Fruit fly (Drosophila melanogaster) whole organism, embryonic: Measurements from ENCODE around the gene Fur2.

Experiments used
- Bdp1 ChIP-seq: fragments of 200-800 bp; sonication (Bioruptor generic); optimal IDR thresholded peaks from 3 replicates; lab custom pipeline; 2016; ENCODE audit warnings: missing biosample characterization, missing genetic modification characterization
- CG11456 ChIP-seq: fragments of 200-800 bp; sonication (Bioruptor generic); IDR thresholded peaks from 3 replicates; pipeline ENCODE4 v1.3.6; 2022; ENCODE audit warnings: missing biosample characterization, missing genetic modification characterization
- CG11695 ChIP-seq: fragments of 200-800 bp; sonication (Bioruptor generic); IDR thresholded peaks from 3 replicates; pipeline ENCODE4 v1.3.6; 2022; ENCODE audit warnings: missing biosample characterization, missing genetic modification characterization
- CG12071 ChIP-seq: fragments of 200-800 bp; sonication (Bioruptor generic); optimal IDR thresholded peaks from 3 replicates; lab custom pipeline; 2018; ENCODE audit warnings: missing biosample characterization, mild to moderate bottlenecking, missing genetic modification characterization
- CG12219 ChIP-seq: fragments of 200-800 bp; sonication (Bioruptor generic); optimal IDR thresholded peaks from 3 replicates; lab custom pipeline; 2018; ENCODE audit warnings: missing biosample characterization, mild to moderate bottlenecking, missing genetic modification characterization
- CG12744 ChIP-seq: fragments of 200-800 bp; sonication (Bioruptor generic); optimal IDR thresholded peaks from 2 replicates; lab custom pipeline; 2016; ENCODE audit warnings: missing biosample characterization, missing genetic modification characterization
- CG13424 ChIP-seq: fragments of 200-800 bp; sonication (Bioruptor generic); optimal IDR thresholded peaks from 2 replicates; lab custom pipeline; 2019; ENCODE audit warnings: missing biosample characterization, mild to moderate bottlenecking, missing genetic modification characterization, moderate library complexity
- CG14050 ChIP-seq: fragments of 200-800 bp; sonication (Bioruptor generic); IDR thresholded peaks from 3 replicates; pipeline ENCODE4 v1.3.6; 2022; ENCODE audit warnings: missing biosample characterization, missing genetic modification characterization
- CG14860 ChIP-seq: fragments of 200-800 bp; sonication (Bioruptor generic); IDR thresholded peaks from 3 replicates; pipeline ENCODE4 v1.3.6; 2022; ENCODE audit warnings: missing biosample characterization, missing genetic modification characterization; ENCODE audit not compliant: partially characterized antibody
- CG1529 ChIP-seq: fragments of 200-800 bp; sonication (Bioruptor generic); optimal IDR thresholded peaks from 3 replicates; lab custom pipeline; 2018; ENCODE audit warnings: missing biosample characterization, missing genetic modification characterization
- CG15696 ChIP-seq: fragments of 200-800 bp; sonication (Bioruptor generic); optimal IDR thresholded peaks from 2 replicates; lab custom pipeline; 2019; ENCODE audit warnings: missing biosample characterization, mild to moderate bottlenecking, missing genetic modification characterization, moderate library complexity
- CG2116 ChIP-seq: fragments of 200-800 bp; sonication (Bioruptor generic); optimal IDR thresholded peaks from 3 replicates; lab custom pipeline; 2018; ENCODE audit warnings: missing biosample characterization, mild to moderate bottlenecking, missing genetic modification characterization
- CG32767 ChIP-seq: fragments of 200-800 bp; sonication (Bioruptor generic); IDR thresholded peaks from 2 replicates; pipeline ENCODE4 v1.3.6; 2022; ENCODE audit warnings: missing biosample characterization, missing genetic modification characterization
- CG3281 ChIP-seq: fragments of 200-800 bp; sonication (Bioruptor generic); optimal IDR thresholded peaks from 3 replicates; lab custom pipeline; 2017; ENCODE audit warnings: missing biosample characterization, mild to moderate bottlenecking, missing genetic modification characterization
- CG5180 ChIP-seq: fragments of 200-800 bp; sonication (Bioruptor generic); optimal IDR thresholded peaks from 3 replicates; lab custom pipeline; 2017; ENCODE audit warnings: missing biosample characterization, missing genetic modification characterization, mild to moderate bottlenecking, moderate library complexity, missing genetic modification reagents
- CG7963 ChIP-seq: fragments of 200-800 bp; sonication (Bioruptor generic); IDR thresholded peaks from 3 replicates; pipeline ENCODE4 v1.3.6; 2022; ENCODE audit warnings: missing biosample characterization, missing genetic modification characterization; ENCODE audit not compliant: partially characterized antibody
- CG9437 ChIP-seq: fragments of 200-800 bp; sonication (Bioruptor generic); optimal IDR thresholded peaks from 2 replicates; lab custom pipeline; 2018; ENCODE audit warnings: missing biosample characterization, mild to moderate bottlenecking, missing genetic modification characterization
- Deaf1 ChIP-seq: fragments of 200-800 bp; optimal IDR thresholded peaks from 3 replicates; lab custom pipeline; 2019; ENCODE audit warnings: missing biosample characterization, mild to moderate bottlenecking, missing genetic modification characterization, moderate library complexity
- Dip3 ChIP-seq: fragments of 200-800 bp; sonication (Bioruptor generic); optimal IDR thresholded peaks from 3 replicates; lab custom pipeline; 2016; ENCODE audit warnings: missing biosample characterization, missing genetic modification characterization
- GATAe ChIP-seq: fragments of 200-800 bp; sonication (Bioruptor generic); conservative IDR thresholded peaks from 2 replicates; pipeline ENCODE4 v1.3.6; 2022; ENCODE audit warnings: missing biosample characterization, missing genetic modification characterization
- Hey ChIP-seq: fragments of 200-800 bp; sonication (Bioruptor generic); optimal IDR thresholded peaks from 3 replicates; lab custom pipeline; 2018; ENCODE audit warnings: missing biosample characterization, mild to moderate bottlenecking, missing genetic modification characterization
- HmgD ChIP-seq: fragments of 200-800 bp; sonication (Bioruptor generic); optimal IDR thresholded peaks from 3 replicates; lab custom pipeline; 2016; ENCODE audit warnings: missing biosample characterization, missing genetic modification characterization
- Med ChIP-seq: fragments of 200-800 bp; sonication (Bioruptor generic); peaks from one replicate; lab custom pipeline; 2016; ENCODE audit warnings: missing biosample characterization, missing genetic modification characterization, mild to moderate bottlenecking, inconsistent platforms, moderate library complexity
- Oaz ChIP-seq: fragments of 200-800 bp; sonication (Bioruptor generic); IDR thresholded peaks from 2 replicates; pipeline ENCODE4 v1.3.6; 2022; ENCODE audit warnings: missing biosample characterization, missing genetic modification characterization
- Opbp ChIP-seq: fragments of 200-800 bp; sonication (Bioruptor generic); IDR thresholded peaks from 3 replicates; pipeline ENCODE4 v1.3.6; 2022; ENCODE audit warnings: missing biosample characterization, missing genetic modification characterization; ENCODE audit not compliant: partially characterized antibody
- Rfx ChIP-seq: fragments of 200-800 bp; sonication (Bioruptor generic); IDR thresholded peaks from 2 replicates; pipeline ENCODE4 v1.3.6; 2022; ENCODE audit warnings: missing biosample characterization, missing genetic modification characterization
- Rx ChIP-seq: fragments of 200-800 bp; sonication (Bioruptor generic); IDR thresholded peaks from 2 replicates; pipeline ENCODE4 v1.3.6; 2022; ENCODE audit warnings: missing biosample characterization, missing genetic modification characterization
- Scr ChIP-seq: fragments of 200-800 bp; sonication (Bioruptor generic); IDR thresholded peaks from 2 replicates; pipeline ENCODE4 v1.3.6; 2022; ENCODE audit warnings: missing biosample characterization, missing genetic modification characterization; ENCODE audit not compliant: partially characterized antibody
- Six4 ChIP-seq: fragments of 200-800 bp; sonication (Bioruptor generic); optimal IDR thresholded peaks from 2 replicates; lab custom pipeline; 2016; ENCODE audit warnings: missing biosample characterization, missing genetic modification characterization
- Spps ChIP-seq: fragments of 200-800 bp; sonication (Bioruptor generic); optimal IDR thresholded peaks from 2 replicates; lab custom pipeline; 2018; ENCODE audit warnings: missing biosample characterization, mild to moderate bottlenecking, missing genetic modification characterization
- Stat92E ChIP-seq, 3 experiments: fragments of >200 bp in 2 of 3; fragments of 200-800 bp in 1 of 3; sonication (Bioruptor generic) in 1 of 3; optimal IDR thresholded peaks; 2 replicates each; lab custom pipeline; 2017 to 2019; ENCODE audit warnings: missing biosample characterization in 3 of 3, missing genetic modification characterization in 3 of 3, mild to moderate bottlenecking in 1 of 3, moderate library complexity in 1 of 3
- ap ChIP-seq: fragments of 200-800 bp; sonication (Bioruptor generic); IDR thresholded peaks from 2 replicates; pipeline ENCODE4 v1.3.6; 2022; ENCODE audit warnings: missing biosample characterization, missing genetic modification characterization
- bcd ChIP-seq: fragments of 200-800 bp; sonication (Bioruptor generic); optimal IDR thresholded peaks from 2 replicates; lab custom pipeline; 2017; ENCODE audit warnings: missing biosample characterization, mild to moderate bottlenecking, missing genetic modification characterization
- esg ChIP-seq: fragments of 200-800 bp; sonication (Bioruptor generic); conservative IDR thresholded peaks from 2 replicates; pipeline ENCODE4 v1.3.6; 2022; ENCODE audit warnings: missing biosample characterization, missing genetic modification characterization
- fd64A ChIP-seq: fragments of 200-800 bp; sonication (Bioruptor generic); optimal IDR thresholded peaks from 3 replicates; lab custom pipeline; 2018; ENCODE audit warnings: missing biosample characterization, mild to moderate bottlenecking, missing genetic modification characterization
- gsb ChIP-seq: fragments of 200-800 bp; sonication (Bioruptor generic); IDR thresholded peaks from 2 replicates; pipeline ENCODE4 v1.3.6; 2022; ENCODE audit warnings: missing biosample characterization, missing genetic modification characterization
- her ChIP-seq: fragments of 200-800 bp; sonication (Bioruptor generic); optimal IDR thresholded peaks from 2 replicates; lab custom pipeline; 2016; ENCODE audit warnings: missing biosample characterization, missing genetic modification characterization
- hkb ChIP-seq, 2 experiments: fragments of 200-800 bp in 1 of 2; fragments of >200 bp in 1 of 2; sonication (Bioruptor generic) in 1 of 2; IDR thresholded peaks in 1 of 2; optimal IDR thresholded peaks in 1 of 2; 2 replicates each; pipeline versions ENCODE4 v1.3.6 to Lab custom; 2017 to 2022; ENCODE audit warnings: missing biosample characterization in 1 of 2, missing genetic modification characterization in 1 of 2
- jumu ChIP-seq: fragments of 200-800 bp; sonication (Bioruptor generic); optimal IDR thresholded peaks from 3 replicates; lab custom pipeline; 2016; ENCODE audit warnings: missing biosample characterization, missing genetic modification characterization
- lab ChIP-seq: fragments of 200-800 bp; sonication (Bioruptor generic); optimal IDR thresholded peaks from 3 replicates; lab custom pipeline; 2017; ENCODE audit warnings: missing biosample characterization, missing genetic modification characterization, mild to moderate bottlenecking, moderate library complexity, missing genetic modification reagents
- lbe ChIP-seq: fragments of 200-800 bp; sonication (Bioruptor generic); optimal IDR thresholded peaks from 2 replicates; lab custom pipeline; 2016; ENCODE audit warnings: missing biosample characterization, mild to moderate bottlenecking, missing genetic modification characterization
- maf-S ChIP-seq: fragments of 200-800 bp; sonication (Bioruptor generic); optimal IDR thresholded peaks from 2 replicates; lab custom pipeline; 2016; ENCODE audit warnings: missing biosample characterization, missing genetic modification characterization
- rib ChIP-seq: fragments of 200-800 bp; sonication (Bioruptor generic); IDR thresholded peaks from 2 replicates; pipeline ENCODE4 v1.3.6; 2022; ENCODE audit warnings: missing biosample characterization, missing genetic modification characterization
- ro ChIP-seq: fragments of 200-800 bp; sonication (Bioruptor generic); IDR thresholded peaks from 2 replicates; pipeline ENCODE4 v1.3.6; 2022; ENCODE audit warnings: missing biosample characterization, missing genetic modification characterization
- row ChIP-seq: fragments of 200-800 bp; sonication (Bioruptor generic); IDR thresholded peaks from 3 replicates; pipeline ENCODE4 v1.3.6; 2022; ENCODE audit warnings: missing biosample characterization, missing genetic modification characterization
- seq ChIP-seq: fragments of 200-800 bp; sonication (Bioruptor generic); IDR thresholded peaks from 2 replicates; pipeline ENCODE4 v1.3.6; 2022; ENCODE audit warnings: missing biosample characterization, missing genetic modification characterization
- sna ChIP-seq: fragments of 200-800 bp; sonication (Bioruptor generic); IDR thresholded peaks from 2 replicates; pipeline ENCODE4 v1.3.6; 2022; ENCODE audit warnings: missing biosample characterization, missing genetic modification characterization; ENCODE audit not compliant: partially characterized antibody
- ssp ChIP-seq: fragments of 200-800 bp; sonication (Bioruptor generic); IDR thresholded peaks from 2 replicates; pipeline ENCODE4 v1.3.6; 2022; ENCODE audit warnings: missing biosample characterization, missing genetic modification characterization
- stwl ChIP-seq: fragments of 200-800 bp; sonication (Bioruptor generic); optimal IDR thresholded peaks from 3 replicates; lab custom pipeline; 2018; ENCODE audit warnings: missing biosample characterization, mild to moderate bottlenecking, missing genetic modification characterization, moderate library complexity
- zfh2 ChIP-seq: fragments of 200-800 bp; sonication (Bioruptor generic); optimal IDR thresholded peaks from 2 replicates; lab custom pipeline; 2016; ENCODE audit warnings: missing biosample characterization, missing genetic modification characterization

Gene Fur2

DNA sequence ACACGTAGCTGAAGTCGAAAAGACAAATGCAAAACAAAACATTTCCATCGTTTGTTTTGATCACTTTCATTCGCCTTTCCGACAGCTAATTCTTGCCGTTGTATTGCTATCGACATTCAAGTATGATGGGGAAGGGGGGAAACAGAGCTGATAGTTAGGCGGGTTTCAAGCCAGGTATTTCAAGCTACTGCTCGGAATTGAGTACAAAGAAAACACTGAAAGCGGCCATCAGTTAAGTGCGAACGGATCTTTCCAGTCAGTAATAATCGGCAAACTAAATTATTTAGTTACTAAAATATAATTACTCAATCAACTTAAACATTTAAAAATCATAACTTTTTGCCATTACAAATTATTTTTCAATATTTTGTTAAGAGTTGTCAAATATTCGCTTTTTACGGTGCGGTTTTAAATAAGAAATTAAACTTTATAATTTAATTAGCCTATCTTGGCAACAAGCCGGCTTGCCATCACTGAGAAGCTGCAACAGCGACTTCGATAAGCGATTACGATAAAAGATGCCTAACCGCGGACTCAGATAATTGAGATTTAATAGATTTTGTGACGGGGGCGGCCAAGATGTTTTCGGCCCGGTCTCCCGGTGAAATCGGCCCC is 55.0 kb downstream of the Fur2 start (continued):
- TF ChIP-seq Bdp1 (GFP tag; lab: Kevin White, UChicago) (no peak), esg (no peak), maf-S (GFP tag; lab: Kevin White, UChicago) (no peak), row (GFP tag; lab: Robert Waterston, UW) (peak; percentile 75), Stat92E (GFP tag; optimal IDR thresholded peaks at IDR 0.05; lab: Kevin White, UChicago) (no peak), Med (GFP tag; lab: Kevin White, UChicago) (peak; percentile 35), GATAe (GFP tag; lab: Robert Waterston, UW) (no peak), Deaf1 (tag; lab: Kevin White, UChicago) (no peak), CG32767 (no peak), CG13424 (tag; lab: Kevin White, UChicago) (peak; percentile 20), Oaz (GFP tag; lab: Robert Waterston, UW) (no peak), her (no peak), Rfx (GFP tag; lab: Robert Waterston, UW) (0 out of 2 replicates have a peak, but pooled peaks have one; percentile 9), CG12744 (GFP tag; lab: Kevin White, UChicago) (no peak), Hey (tag; lab: Kevin White, UChicago) (no peak), lab (GFP tag; lab: Kevin White, UChicago) (no peak), zfh2 (no peak), stwl (no peak), CG9437 (GFP tag; lab: Kevin White, UChicago) (no peak), bcd (no peak), CG11456 (GFP tag; lab: Robert Waterston, UW) (no peak), lbe (GFP tag; lab: Kevin White, UChicago) (no peak), CG1529 (GFP tag; lab: Kevin White, UChicago) (no peak), ap (GFP tag; lab: Robert Waterston, UW) (no peak), Dip3 (GFP tag; lab: Kevin White, UChicago) (no peak), HmgD (no peak), sna (GFP tag; lab: Robert Waterston, UW) (no peak), CG11695 (GFP tag; lab: Robert Waterston, UW) (no peak), CG14050 (no peak), fd64A (GFP tag; lab: Kevin White, UChicago) (no peak), CG15696 (tag; lab: Kevin White, UChicago) (no peak), Spps (no peak), ssp (GFP tag; lab: Robert Waterston, UW) (peak; percentile 14; the same call in 1 of the 2 replicates), CG14860 (GFP tag; lab: Robert Waterston, UW) (no peak), Opbp (no peak), seq (no peak), CG5180 (GFP tag; lab: Kevin White, UChicago) (no peak), ro (GFP tag; lab: Robert Waterston, UW) (no peak), jumu (GFP tag; lab: Kevin White, UChicago) (no peak), Scr (GFP tag; lab: Robert Waterston, UW) (no peak), CG3281 (GFP tag; lab: Kevin White, UChicago) (no peak), rib (no peak), CG7963 (GFP tag; lab: Robert Waterston, UW) (no peak), gsb (no peak), Rx (GFP tag; lab: Robert Waterston, UW) (no peak), CG12219 (GFP tag; lab: Kevin White, UChicago) (no peak), hkb (optimal IDR thresholded peaks at IDR 0.05; lab: Kevin White, UChicago) (no peak), hkb (GFP tag; IDR thresholded peaks at IDR 0.05; lab: Robert Waterston, UW) (no peak), Six4 (no peak), CG12071 (GFP tag; lab: Kevin White, UChicago) (no peak), CG2116 (GFP tag; lab: Kevin White, UChicago) (peak; percentile 25)
